Fruit fly (Drosophila melanogaster): ENCODE data around the gene swa.

Gene swa

DNA sequence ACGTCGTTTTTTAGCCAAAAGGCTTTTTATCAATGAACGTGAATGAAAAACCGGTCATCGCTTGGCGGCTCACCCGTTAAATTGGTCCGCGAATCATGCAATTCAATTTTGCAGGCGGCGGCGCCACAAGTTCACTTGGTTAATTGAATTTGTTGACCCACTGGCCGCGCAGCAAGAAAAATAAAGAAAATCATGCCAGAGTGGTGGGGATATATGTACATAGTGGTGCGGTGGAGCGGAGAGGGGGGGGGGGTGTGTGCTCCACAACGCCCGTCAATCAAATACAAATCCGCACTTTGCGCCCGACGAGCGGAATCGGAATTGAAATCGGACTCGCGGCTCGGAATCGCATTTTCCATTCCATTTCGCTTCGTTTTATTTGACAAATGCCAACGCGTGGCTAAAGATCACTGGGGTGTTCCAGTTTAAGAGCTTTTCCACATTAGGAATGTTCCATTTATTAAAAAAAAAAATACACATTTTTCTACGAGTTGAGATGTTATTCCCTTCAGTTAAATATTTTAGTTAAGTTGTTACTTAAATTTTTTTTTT is 8.0 kb downstream of the swa start:
- TF ChIP-seq eg (GFP tag; IDR thresholded peaks at IDR 0.05), result peak; percentile 41; the same call in 1 of the 3 replicates
- peak; percentile 19 for TF ChIP-seq Eip78C (GFP tag)
- TF ChIP-seq Sox14 (GFP tag; optimal IDR thresholded peaks at IDR 0.05), result no peak
- no peak for TF ChIP-seq dsx (GFP tag; optimal IDR thresholded peaks at IDR 0.05; ENCODE audit: poor library complexity, severe bottlenecking)
- no peak for TF ChIP-seq acj6 (GFP tag; optimal IDR thresholded peaks at IDR 0.05)
- no peak for TF ChIP-seq fkh (GFP tag; optimal IDR thresholded peaks at IDR 0.05)
- TF ChIP-seq OdsH (GFP tag; optimal IDR thresholded peaks at IDR 0.05), result no peak
- TF ChIP-seq svp (GFP tag), result peak; percentile 60
- no peak for TF ChIP-seq CG3919 (GFP tag; optimal IDR thresholded peaks at IDR 0.05)
- TF ChIP-seq CG3032 (tag; optimal IDR thresholded peaks at IDR 0.05), result no peak
- TF ChIP-seq Hr38 (GFP tag; optimal IDR thresholded peaks at IDR 0.05), result no peak

- TF ChIP-seq CG6854 (GFP tag; optimal IDR thresholded peaks at IDR 0.05) (no peak), Eip78C (GFP tag) (peak; percentile 86), Met (GFP tag; optimal IDR thresholded peaks at IDR 0.05) (no peak), CG10631 (GFP tag; optimal IDR thresholded peaks at IDR 0.05) (peak; percentile 47), Hr39 (GFP tag; optimal IDR thresholded peaks at IDR 0.05) (no peak), pdm3 (GFP tag; optimal IDR thresholded peaks at IDR 0.05) (peak; percentile 43), CG7368 (GFP tag; optimal IDR thresholded peaks at IDR 0.05) (peak; percentile 24), topi (GFP tag; optimal IDR thresholded peaks at IDR 0.05) (peak; percentile 16), dsx (GFP tag; optimal IDR thresholded peaks at IDR 0.05; ENCODE audit: poor library complexity, severe bottlenecking) (no peak), CG6163 (GFP tag; IDR thresholded peaks at IDR 0.05) (peak; percentile 61; the same call in 1 of the 3 replicates), vri (GFP tag; optimal IDR thresholded peaks at IDR 0.05) (peak; percentile 16), lz (GFP tag; optimal IDR thresholded peaks at IDR 0.05) (peak; percentile 3), CG11762 (GFP tag; optimal IDR thresholded peaks at IDR 0.05; ENCODE audit: insufficient read depth) (peak; percentile 32), CG6276 (GFP tag; optimal IDR thresholded peaks at IDR 0.05) (peak; percentile 61), CG34406 (GFP tag; optimal IDR thresholded peaks at IDR 0.05) (peak; percentile 28), acj6 (GFP tag; optimal IDR thresholded peaks at IDR 0.05) (peak; percentile 43), Ets21C (GFP tag; optimal IDR thresholded peaks at IDR 0.05) (no peak), eg (GFP tag; IDR thresholded peaks at IDR 0.05) (peak; percentile 71), Gug (GFP tag; IDR thresholded peaks at IDR 0.05) (peak; percentile 33; the same call in 1 of the 2 replicates), Eip93F (GFP tag; optimal IDR thresholded peaks at IDR 0.05) (no peak), ss (GFP tag; optimal IDR thresholded peaks at IDR 0.05) (peak in 1 of 2 experiments; percentile 6), CG10669 (GFP tag; optimal IDR thresholded peaks at IDR 0.05) (peak; percentile 10), CG31627 (GFP tag; optimal IDR thresholded peaks at IDR 0.05) (peak; percentile 13), Lpt (GFP tag; optimal IDR thresholded peaks at IDR 0.05) (peak; percentile 45), dac (GFP tag; optimal IDR thresholded peaks at IDR 0.05) (peak; percentile 40), Eip75B (GFP tag; optimal IDR thresholded peaks at IDR 0.05) (no peak), CG6808 (GFP tag; optimal IDR thresholded peaks at IDR 0.05) (no peak), CG32006 (GFP tag; optimal IDR thresholded peaks at IDR 0.05) (peak; percentile 81), Sox14 (GFP tag; optimal IDR thresholded peaks at IDR 0.05) (peak; percentile 26), CG6792 (GFP tag; optimal IDR thresholded peaks at IDR 0.05) (peak; percentile 48), CG8632 (GFP tag; optimal IDR thresholded peaks at IDR 0.05) (peak; percentile 32), CG11294 (GFP tag; IDR thresholded peaks at IDR 0.05) (0 out of 2 replicates have a peak, but pooled peaks have one; percentile 30), fd59A (GFP tag; optimal IDR thresholded peaks at IDR 0.05) (no peak), CG3032 (tag; optimal IDR thresholded peaks at IDR 0.05) (no peak), OdsH (GFP tag; optimal IDR thresholded peaks at IDR 0.05) (peak; percentile 55), CG4318 (GFP tag; optimal IDR thresholded peaks at IDR 0.05) (peak; percentile 72), CG8119 (GFP tag; IDR thresholded peaks at IDR 0.05) (peak; percentile 68), Ets96B (tag; optimal IDR thresholded peaks at IDR 0.05) (peak; percentile 13), achi (GFP tag; optimal IDR thresholded peaks at IDR 0.05) (peak; percentile 57), Hr4 (GFP tag; optimal IDR thresholded peaks at IDR 0.05) (peak; percentile 63), Hr38 (GFP tag; optimal IDR thresholded peaks at IDR 0.05) (no peak), salr (GFP tag; optimal IDR thresholded peaks at IDR 0.05) (peak in 1 of 2 experiments; percentile 41), esn (GFP tag; optimal IDR thresholded peaks at IDR 0.05) (peak; percentile 46), CG16779 (tag; optimal IDR thresholded peaks at IDR 0.05) (no peak)
Measured at dm6 chrX:6356748-6357397, 8.6 kb downstream of the swa start.

Measured in whole organism, prepupa.